Fruit fly (Drosophila melanogaster): ENCODE results near the gene KrT95D.

The KrT95D gene

DNA sequence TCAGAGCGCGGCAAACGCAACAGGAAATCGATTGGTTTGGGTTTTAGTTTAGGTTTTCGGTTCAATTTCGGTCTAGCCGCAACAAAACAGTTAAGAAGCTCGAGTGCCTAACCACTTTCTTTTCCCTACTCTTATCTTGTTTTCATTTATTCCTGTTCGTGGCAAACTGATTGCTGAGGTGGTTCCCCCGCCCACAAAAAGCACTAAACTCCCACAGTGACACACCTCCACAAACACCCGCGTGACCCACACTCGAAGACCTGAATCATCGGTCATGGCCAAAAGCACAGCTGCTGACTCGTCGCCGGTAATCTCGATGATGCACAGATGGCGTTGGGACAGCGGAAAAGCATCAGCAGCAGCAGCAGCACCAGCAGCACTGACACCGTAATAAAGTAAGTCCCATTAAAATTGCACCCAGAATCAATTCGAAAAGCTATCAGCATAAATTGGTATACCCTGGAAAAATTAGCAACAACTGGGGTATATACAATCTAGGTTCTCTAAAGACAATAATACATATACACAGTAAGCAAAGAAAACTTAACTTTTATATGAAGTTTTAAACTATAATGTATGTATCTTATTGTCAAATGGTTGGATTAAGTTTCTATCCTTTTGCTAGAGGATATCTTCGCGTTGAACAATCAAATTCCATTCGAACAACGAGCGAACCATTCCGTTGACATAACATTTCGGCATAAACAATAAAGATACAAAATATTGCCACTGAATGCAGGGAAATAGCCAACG lies 5.7 kb downstream of the KrT95D start:
- no peak for TF ChIP-seq ovo (GFP tag; optimal IDR thresholded peaks at IDR 0.05)
- TF ChIP-seq CG7101 (tag; optimal IDR thresholded peaks at IDR 0.05), result no peak
- TF ChIP-seq CG1620 (GFP tag; optimal IDR thresholded peaks at IDR 0.05), result no peak
- TF ChIP-seq tj (GFP tag; optimal IDR thresholded peaks at IDR 0.05), result no peak
- TF ChIP-seq cic (GFP tag; optimal IDR thresholded peaks at IDR 0.05), result no peak
- no peak for TF ChIP-seq Hr96 (GFP tag; optimal IDR thresholded peaks at IDR 0.05)
- TF ChIP-seq CG14711 (tag; optimal IDR thresholded peaks at IDR 0.05), result no peak
- TF ChIP-seq CG11617 (GFP tag; optimal IDR thresholded peaks at IDR 0.05), result no peak
- no peak for TF ChIP-seq pad (GFP tag; optimal IDR thresholded peaks at IDR 0.05)
- TF ChIP-seq CG33017 (tag; optimal IDR thresholded peaks at IDR 0.05), result no peak
- TF ChIP-seq CG5204 (GFP tag; optimal IDR thresholded peaks at IDR 0.05), result no peak

DNA sequence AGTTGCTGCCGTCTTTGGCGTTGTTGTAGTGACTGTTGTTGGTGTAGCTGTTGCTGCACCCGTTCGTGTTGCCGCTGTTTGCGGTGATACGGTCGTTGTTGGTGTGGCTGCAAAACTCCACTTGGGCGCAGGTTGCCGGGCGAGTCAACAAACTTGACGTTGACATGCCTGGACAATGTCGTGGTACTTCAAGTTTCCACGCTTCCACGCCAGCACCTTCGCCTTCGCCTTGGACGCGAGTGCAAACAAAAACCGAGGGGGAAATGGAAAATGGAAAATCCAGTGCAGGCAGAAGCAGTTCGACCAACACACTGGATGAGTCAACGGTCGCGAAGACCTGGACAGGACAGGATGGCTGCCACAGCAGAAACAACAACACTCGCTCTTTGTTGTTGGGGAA lies 6.9 kb downstream of the KrT95D start:
- TF ChIP-seq CG5204 (GFP tag; optimal IDR thresholded peaks at IDR 0.05) (no peak), kay (GFP tag; ENCODE audit: borderline replicate concordance) (peak; percentile 29)

DNA sequence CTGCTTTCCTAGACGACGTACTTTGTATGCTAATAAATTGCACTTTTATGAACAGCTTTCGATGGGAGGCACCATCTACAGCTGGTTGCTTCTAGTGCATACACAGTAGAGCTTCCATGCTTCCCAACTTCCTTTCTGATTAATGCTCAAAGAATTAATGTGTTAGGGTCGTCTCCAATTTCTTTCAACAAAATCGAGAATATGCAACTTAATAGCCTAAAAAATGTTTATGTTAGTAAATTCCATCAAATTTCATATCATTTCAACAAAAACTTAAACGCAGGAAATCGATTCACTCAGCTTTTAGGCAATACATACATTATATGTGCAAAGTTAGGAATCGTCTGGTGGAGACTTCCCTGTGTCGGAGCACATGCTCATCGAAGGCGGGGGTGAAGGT lies 7.5 kb downstream of the KrT95D start:
- TF ChIP-seq cnc (optimal IDR thresholded peaks at IDR 0.05) (no peak), CG14711 (tag; optimal IDR thresholded peaks at IDR 0.05) (no peak), CG1620 (GFP tag; optimal IDR thresholded peaks at IDR 0.05) (no peak), kay (GFP tag; ENCODE audit: borderline replicate concordance) (no peak), CG7045 (GFP tag; optimal IDR thresholded peaks at IDR 0.05) (no peak), CG5204 (GFP tag; optimal IDR thresholded peaks at IDR 0.05) (no peak), Hr96 (GFP tag; optimal IDR thresholded peaks at IDR 0.05) (no peak)

DNA sequence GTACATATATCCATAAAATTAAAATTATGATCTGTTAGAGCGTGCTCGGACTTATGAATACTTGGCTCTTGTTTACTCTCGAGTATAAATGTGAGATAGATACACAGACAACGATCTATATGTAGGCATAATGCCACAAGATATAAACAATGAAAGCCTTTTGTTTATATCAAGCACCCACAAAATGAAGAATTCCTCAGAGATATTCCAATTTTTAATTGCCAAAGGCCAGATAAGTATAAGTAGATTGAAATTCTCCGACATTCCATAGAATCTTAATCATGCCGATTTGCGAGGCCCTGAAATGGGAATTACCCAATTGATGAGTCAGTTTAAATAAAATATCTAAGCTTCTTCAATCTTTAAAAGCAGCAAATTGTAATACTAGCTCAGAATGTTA lies 9.7 kb downstream of the KrT95D start:
- TF ChIP-seq toe (GFP tag; optimal IDR thresholded peaks at IDR 0.05) (no peak), tj (GFP tag; optimal IDR thresholded peaks at IDR 0.05) (no peak), CG1620 (GFP tag; optimal IDR thresholded peaks at IDR 0.05) (no peak), bab1 (GFP tag; optimal IDR thresholded peaks at IDR 0.05) (no peak), CG7045 (GFP tag; optimal IDR thresholded peaks at IDR 0.05) (no peak), CG14711 (tag; optimal IDR thresholded peaks at IDR 0.05) (no peak)

DNA sequence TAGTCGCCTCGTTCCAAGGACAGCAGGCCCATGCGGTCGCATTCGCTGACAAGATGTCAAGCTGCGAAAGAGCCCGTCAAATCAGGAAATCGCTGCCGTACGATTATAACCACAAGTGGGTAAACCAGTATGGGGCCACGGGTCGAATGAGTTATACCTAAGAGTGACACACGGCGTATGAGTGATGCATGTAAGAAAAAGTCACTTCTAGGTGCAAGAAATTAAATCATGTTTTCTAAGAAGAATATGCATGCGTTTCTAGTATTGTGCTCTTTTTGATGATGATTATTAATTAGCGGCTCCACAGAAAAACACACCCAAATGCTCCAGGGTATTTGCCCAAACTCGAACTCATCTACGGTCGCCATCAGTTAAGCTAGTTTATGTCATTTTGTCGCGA lies 14.0 kb downstream of the KrT95D start:
- TF ChIP-seq CG14711 (tag; optimal IDR thresholded peaks at IDR 0.05) (no peak), CG1620 (GFP tag; optimal IDR thresholded peaks at IDR 0.05) (no peak)

DNA sequence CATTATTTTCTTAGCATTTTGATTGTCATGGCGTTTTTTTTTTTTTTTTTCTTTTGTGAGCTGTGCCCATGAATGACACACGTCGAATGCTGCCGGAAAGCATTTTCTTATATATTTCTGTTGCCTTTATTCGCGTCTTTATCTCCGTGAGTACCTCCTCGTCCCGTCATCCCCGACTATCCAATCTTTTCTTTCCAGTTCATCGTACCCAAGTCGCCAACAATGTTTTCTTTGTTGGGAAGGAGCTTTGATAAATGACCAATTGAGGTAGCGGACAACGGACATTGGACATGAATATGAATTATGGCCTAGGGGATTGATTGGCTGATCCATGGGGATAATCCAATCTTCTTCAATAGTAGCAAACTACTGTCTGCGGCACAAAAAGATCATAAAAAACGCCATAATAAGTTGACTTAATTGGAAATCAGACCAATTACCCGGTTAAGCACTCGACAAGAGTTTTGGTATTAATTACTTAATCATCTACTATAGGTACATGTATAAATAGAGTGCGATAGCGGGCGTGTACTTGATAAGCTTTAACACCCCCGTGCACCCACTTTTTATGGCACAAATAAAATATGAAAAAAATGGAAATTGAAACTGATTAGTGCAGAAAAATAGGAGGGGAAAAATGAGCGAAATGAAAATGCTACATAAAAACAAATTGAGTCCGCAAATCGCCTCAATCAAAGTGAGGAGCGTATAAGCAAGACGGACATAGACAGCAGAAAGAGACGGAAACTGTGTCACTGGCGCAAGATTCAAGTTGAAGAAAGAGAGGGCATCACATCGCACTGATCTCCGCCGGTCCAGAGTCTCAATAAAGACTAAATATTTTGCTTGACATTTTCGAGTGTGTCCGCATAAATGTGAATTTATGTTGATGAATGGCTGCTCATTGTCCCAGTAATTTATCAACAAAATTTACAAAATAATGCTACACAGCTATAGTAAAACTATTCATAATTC lies 15.4 kb downstream of the KrT95D start:
- TF ChIP-seq cic (GFP tag; optimal IDR thresholded peaks at IDR 0.05) (peak; percentile 44), CG11617 (GFP tag; optimal IDR thresholded peaks at IDR 0.05) (no peak), pad (GFP tag; optimal IDR thresholded peaks at IDR 0.05) (peak; percentile 94), CG14711 (tag; optimal IDR thresholded peaks at IDR 0.05) (peak; percentile 7), CG1620 (GFP tag; optimal IDR thresholded peaks at IDR 0.05) (no peak), CG7101 (tag; optimal IDR thresholded peaks at IDR 0.05) (no peak), toe (GFP tag; optimal IDR thresholded peaks at IDR 0.05) (no peak), CG7045 (GFP tag; optimal IDR thresholded peaks at IDR 0.05) (peak; percentile 33), kay (GFP tag; ENCODE audit: borderline replicate concordance) (peak; percentile 77), CG12768 (GFP tag; optimal IDR thresholded peaks at IDR 0.05) (peak; percentile 64)

DNA sequence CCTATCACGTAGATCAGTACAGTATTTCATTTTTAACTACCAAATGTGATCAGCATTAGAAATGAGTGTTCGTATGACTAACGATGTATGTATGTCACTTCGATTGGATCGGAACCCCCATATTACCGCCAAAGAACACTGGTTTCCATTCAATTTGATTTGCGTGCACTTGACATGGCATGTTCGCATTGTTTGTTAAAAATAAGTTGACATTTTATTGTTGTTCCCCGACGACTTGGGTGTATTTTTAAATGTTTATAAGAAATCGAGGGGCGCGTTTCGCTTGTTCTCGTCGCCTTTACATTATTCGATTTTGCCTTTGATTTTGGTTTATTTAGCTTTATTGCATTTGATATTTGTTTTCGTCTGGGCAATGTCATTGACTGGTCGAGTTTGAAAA lies 16.2 kb downstream of the KrT95D start:
- TF ChIP-seq CG7101 (tag; optimal IDR thresholded peaks at IDR 0.05) (no peak), CG7045 (GFP tag; optimal IDR thresholded peaks at IDR 0.05) (no peak), tj (GFP tag; optimal IDR thresholded peaks at IDR 0.05) (no peak), CG33017 (tag; optimal IDR thresholded peaks at IDR 0.05) (no peak)

DNA sequence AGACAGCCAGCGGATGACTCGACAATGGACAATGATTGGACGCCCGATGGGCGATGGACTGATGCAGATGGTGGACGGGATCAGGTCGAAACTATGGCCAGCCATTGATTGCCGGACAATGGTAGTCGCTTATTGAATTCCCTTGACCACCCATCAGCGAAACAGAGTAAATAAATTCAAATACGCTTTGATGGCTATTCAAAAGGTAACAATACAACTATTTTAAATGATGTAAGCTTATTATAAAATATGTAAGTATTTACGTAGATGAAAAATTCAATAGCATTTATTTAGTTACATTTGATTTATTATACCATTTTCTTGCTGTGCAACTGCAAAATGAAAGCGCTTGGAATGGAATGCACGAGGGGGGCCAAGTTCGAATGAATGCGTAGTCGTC lies 17.0 kb downstream of the KrT95D start:
- TF ChIP-seq CG33017 (tag; optimal IDR thresholded peaks at IDR 0.05) (no peak), CG14711 (tag; optimal IDR thresholded peaks at IDR 0.05) (no peak), cnc (optimal IDR thresholded peaks at IDR 0.05) (no peak), Hr96 (GFP tag; optimal IDR thresholded peaks at IDR 0.05) (no peak)
